Worm (Caenorhabditis elegans): ENCODE measurements around the gene F35E8.1.

DNA sequence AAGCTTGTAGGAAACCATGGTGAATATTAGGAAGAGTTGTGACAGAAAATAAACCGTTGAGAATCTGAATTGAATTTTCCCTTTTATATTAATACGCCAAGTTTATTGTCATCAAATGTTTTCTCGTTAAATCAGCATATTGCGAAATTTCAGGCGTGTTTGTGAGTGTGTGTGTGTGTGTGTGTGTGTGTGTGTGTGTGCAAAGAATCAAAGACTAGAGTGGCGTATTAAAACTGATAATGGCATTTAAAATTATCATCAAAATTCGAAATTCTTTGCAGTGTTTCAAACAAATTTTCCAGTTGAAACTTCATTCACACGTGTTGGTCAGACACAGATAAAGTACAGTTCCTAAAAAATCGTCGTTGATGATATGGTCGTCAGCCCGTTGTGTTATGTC is 10.5 kb upstream of the F35E8.1 start, which contains the start of gene gst-38:
- TF ChIP-seq ama-1 (optimal IDR thresholded peaks at IDR 0.05) (no peak), nhr-76 (tag; optimal IDR thresholded peaks at IDR 0.05) (no peak), elt-2 (tag; optimal IDR thresholded peaks at IDR 0.05) (peak; percentile 88), elt-1 (tag; optimal IDR thresholded peaks at IDR 0.05) (no peak), snpc-4 (tag; optimal IDR thresholded peaks at IDR 0.05) (no peak), unc-62 (GFP tag; optimal IDR thresholded peaks at IDR 0.05) (no peak)

Measured in whole organism, L3 larva.